Fruit fly (Drosophila melanogaster): Measurements from ENCODE around the gene tank.

dm6 chr2L:4886645-4887044, 48.8 kb upstream of the tank start:
- TF ChIP-seq usp (GFP tag; optimal IDR thresholded peaks at IDR 0.05): no peak
- no peak for TF ChIP-seq psq (optimal IDR thresholded peaks at IDR 0.05)
- TF ChIP-seq Dll (optimal IDR thresholded peaks at IDR 0.05): no peak
- TF ChIP-seq CG8478 (optimal IDR thresholded peaks at IDR 0.05): no peak
- no peak for TF ChIP-seq EcR (GFP tag; optimal IDR thresholded peaks at IDR 0.05)
- no peak for TF ChIP-seq pan (optimal IDR thresholded peaks at IDR 0.05)
